Worm (Caenorhabditis elegans) whole organism, L4/young adult: ENCODE results near the gene exc-7.

Experiments used
- W03F9.2 ChIP-seq: fragments of 150-350 bp; optimal IDR thresholded peaks from 2 replicates; lab custom pipeline; 2014; ENCODE audit warnings: missing biosample characterization, missing genetic modification characterization
- dao-5 ChIP-seq: sonication (generic microtip); optimal IDR thresholded peaks from 2 replicates; lab custom pipeline; 2016; ENCODE audit warnings: missing genotype, missing genetic modification characterization, moderate library complexity, missing compliant biosample characterization
- him-1 ChIP-seq: sonication (generic microtip); optimal IDR thresholded peaks from 2 replicates; lab custom pipeline; 2016; ENCODE audit warnings: missing genotype, missing genetic modification reagents, missing genetic modification characterization, missing compliant biosample characterization

DNA sequence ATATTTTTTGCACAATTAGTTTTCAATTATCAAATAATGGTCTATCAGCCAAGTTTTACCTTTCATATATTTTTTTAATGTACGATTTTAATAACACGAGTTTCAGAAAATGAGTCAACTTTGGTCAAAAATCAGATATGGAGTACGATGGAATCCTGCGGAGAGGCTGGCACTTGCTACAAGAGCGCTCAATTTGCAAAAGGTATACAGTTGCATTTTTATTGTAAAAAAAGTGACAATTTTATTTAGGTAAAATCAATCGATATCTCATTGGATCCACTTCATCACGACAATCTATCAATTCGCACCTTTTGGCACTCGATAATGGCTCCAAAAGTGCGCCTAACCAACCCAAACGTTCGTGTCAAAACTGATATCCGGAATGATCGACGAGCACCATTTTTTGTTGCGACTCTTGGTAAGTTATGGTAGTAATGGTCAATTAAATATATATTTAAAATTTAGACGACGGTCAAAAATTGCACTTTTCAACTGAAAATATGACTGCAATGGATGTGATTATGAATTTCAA is 21.8 kb downstream of the exc-7 start, which contains the start of gene mrpl-53:
- TF ChIP-seq dao-5 (tag; lab: Kevin White, UChicago) (no peak), him-1 (no peak), W03F9.2 (tag; lab: Kevin White, UChicago) (no peak)
